Fruit fly (Drosophila melanogaster) whole organism, embryonic: ENCODE results near the gene yuri.
A peak's percentile ranks its signal among the peaks of the same experiment; 100 is the strongest.

Experiments used
- CG10209 ChIP-seq: fragments of 200-800 bp; sonication (Bioruptor generic); optimal IDR thresholded peaks from 3 replicates; lab custom pipeline; 2017; ENCODE audit warnings: missing biosample characterization, mild to moderate bottlenecking, missing genetic modification characterization, missing genetic modification reagents
- CG10543 ChIP-seq: fragments of 200-800 bp; sonication (Bioruptor generic); optimal IDR thresholded peaks from 3 replicates; lab custom pipeline; 2017; ENCODE audit warnings: missing biosample characterization, mild to moderate bottlenecking, missing genetic modification characterization, moderate library complexity
- CG10979 ChIP-seq: fragments of 200-800 bp; sonication (Bioruptor generic); optimal IDR thresholded peaks from 2 replicates; lab custom pipeline; 2018; ENCODE audit warnings: missing biosample characterization, mild to moderate bottlenecking, missing genetic modification characterization, moderate library complexity
- CG11085 ChIP-seq: fragments of 200-800 bp; sonication (Bioruptor generic); IDR thresholded peaks from 2 replicates; pipeline ENCODE4 v1.3.6; 2022; ENCODE audit warnings: missing biosample characterization, missing genetic modification characterization
- CG12942 ChIP-seq: fragments of 200-800 bp; sonication (Bioruptor generic); optimal IDR thresholded peaks from 3 replicates; lab custom pipeline; 2016; ENCODE audit warnings: missing biosample characterization, missing genetic modification characterization
- CG13296 ChIP-seq: fragments of 200-800 bp; sonication (Bioruptor generic); optimal IDR thresholded peaks from 3 replicates; lab custom pipeline; 2018; ENCODE audit warnings: missing biosample characterization, mild to moderate bottlenecking, missing genetic modification characterization
- CG14710 ChIP-seq: fragments of 200-800 bp; sonication (Bioruptor generic); optimal IDR thresholded peaks from 3 replicates; lab custom pipeline; 2019; ENCODE audit warnings: missing biosample characterization, mild to moderate bottlenecking, missing genetic modification characterization, moderate library complexity
- CG15514 ChIP-seq: fragments of 200-800 bp; sonication (Bioruptor generic); optimal IDR thresholded peaks from 3 replicates; lab custom pipeline; 2017; ENCODE audit warnings: missing biosample characterization, missing genetic modification characterization, mild to moderate bottlenecking, moderate library complexity, missing genetic modification reagents
- CG17612 ChIP-seq: fragments of 200-800 bp; sonication (Bioruptor generic); IDR thresholded peaks from 2 replicates; pipeline ENCODE4 v1.3.6; 2022; ENCODE audit warnings: missing biosample characterization, missing genetic modification characterization
- CG18619 ChIP-seq: fragments of 200-800 bp; sonication (Bioruptor generic); optimal IDR thresholded peaks from 3 replicates; lab custom pipeline; 2017; ENCODE audit warnings: missing biosample characterization, mild to moderate bottlenecking, missing genetic modification characterization
- CG31224 ChIP-seq: fragments of 200-800 bp; sonication (Bioruptor generic); IDR thresholded peaks from 2 replicates; pipeline ENCODE4 v1.3.6; 2022; ENCODE audit warnings: missing biosample characterization, missing genetic modification characterization
- CG32532 ChIP-seq: fragments of 200-800 bp; sonication (Bioruptor generic); IDR thresholded peaks from 2 replicates; pipeline ENCODE4 v1.3.6; 2022; ENCODE audit warnings: missing biosample characterization, missing genetic modification characterization
- CG33557 ChIP-seq: fragments of 200-800 bp; sonication (Bioruptor generic); optimal IDR thresholded peaks from 2 replicates; lab custom pipeline; 2019; ENCODE audit warnings: missing biosample characterization, mild to moderate bottlenecking, missing genetic modification characterization, moderate library complexity
- CG4282 ChIP-seq: fragments of 200-800 bp; sonication (Bioruptor generic); optimal IDR thresholded peaks from 2 replicates; lab custom pipeline; 2016; ENCODE audit warnings: missing biosample characterization, missing genetic modification characterization
- CG4328 ChIP-seq: fragments of 200-800 bp; sonication (Bioruptor generic); optimal IDR thresholded peaks from 3 replicates; lab custom pipeline; 2017; ENCODE audit warnings: missing biosample characterization, missing genetic modification reagents, missing genetic modification characterization
- CG6765 ChIP-seq: fragments of 200-800 bp; sonication (Bioruptor generic); optimal IDR thresholded peaks from 3 replicates; lab custom pipeline; 2017; ENCODE audit warnings: missing biosample characterization, mild to moderate bottlenecking, missing genetic modification characterization
- CG6791 ChIP-seq: fragments of 200-800 bp; sonication (Bioruptor generic); IDR thresholded peaks from 3 replicates; pipeline ENCODE4 v1.3.6; 2022; ENCODE audit warnings: missing biosample characterization, missing genetic modification characterization; ENCODE audit not compliant: partially characterized antibody
- CG7745 ChIP-seq: fragments of 200-800 bp; sonication (Bioruptor generic); optimal IDR thresholded peaks from 2 replicates; lab custom pipeline; 2018; ENCODE audit warnings: missing biosample characterization, mild to moderate bottlenecking, missing genetic modification characterization, moderate library complexity
- Dip3 ChIP-seq: fragments of 200-800 bp; sonication (Bioruptor generic); optimal IDR thresholded peaks from 3 replicates; lab custom pipeline; 2016; ENCODE audit warnings: missing biosample characterization, missing genetic modification characterization
- E2f2 ChIP-seq: fragments of 200-800 bp; sonication (Bioruptor generic); IDR thresholded peaks from 2 replicates; pipeline ENCODE4 v1.3.6; 2022; ENCODE audit warnings: missing biosample characterization, missing genetic modification characterization
- Hr78 ChIP-seq, 2 experiments: fragments of 200-800 bp in 1 of 2; fragments of >200 bp in 1 of 2; sonication (Bioruptor generic) in 1 of 2; optimal IDR thresholded peaks; 2 replicates each; lab custom pipeline; 2017 to 2019; ENCODE audit warnings: missing biosample characterization in 2 of 2, missing genetic modification characterization in 2 of 2, mild to moderate bottlenecking in 1 of 2, moderate library complexity in 1 of 2
- MESR4 ChIP-seq: fragments of 200-800 bp; sonication (Bioruptor generic); optimal IDR thresholded peaks from 2 replicates; lab custom pipeline; 2018; ENCODE audit warnings: missing biosample characterization, mild to moderate bottlenecking, missing genetic modification characterization, moderate library complexity
- Nf-YA ChIP-seq: fragments of 200-800 bp; sonication (Bioruptor generic); IDR thresholded peaks from 2 replicates; pipeline ENCODE4 v1.3.6; 2022; ENCODE audit warnings: missing biosample characterization, missing genetic modification characterization
- Oaz ChIP-seq: fragments of 200-800 bp; sonication (Bioruptor generic); IDR thresholded peaks from 2 replicates; pipeline ENCODE4 v1.3.6; 2022; ENCODE audit warnings: missing biosample characterization, missing genetic modification characterization
- PHDP ChIP-seq: fragments of 200-800 bp; sonication (Bioruptor generic); optimal IDR thresholded peaks from 3 replicates; lab custom pipeline; 2018; ENCODE audit warnings: missing biosample characterization, mild to moderate bottlenecking, missing genetic modification characterization, moderate library complexity
- Pdp1 ChIP-seq, 2 experiments: fragments of 200-800 bp; sonication (Bioruptor generic); optimal IDR thresholded peaks; 3 replicates each; lab custom pipeline; 2016; ENCODE audit warnings: missing biosample characterization in 2 of 2, missing genetic modification characterization in 2 of 2, mild to moderate bottlenecking in 1 of 2, moderate library complexity in 1 of 2
- Side ChIP-seq: fragments of 200-800 bp; sonication (Bioruptor generic); optimal IDR thresholded peaks from 2 replicates; lab custom pipeline; 2016; ENCODE audit warnings: missing biosample characterization, missing genetic modification characterization
- Xbp1 ChIP-seq: fragments of 200-800 bp; sonication (Bioruptor generic); optimal IDR thresholded peaks from 3 replicates; lab custom pipeline; 2016; ENCODE audit warnings: missing biosample characterization, mild to moderate bottlenecking, missing genetic modification characterization
- Xrp1 ChIP-seq: fragments of 200-800 bp; sonication (Bioruptor generic); IDR thresholded peaks from 2 replicates; pipeline ENCODE4 v1.3.6; 2022; ENCODE audit warnings: missing biosample characterization, missing genetic modification characterization
- ase ChIP-seq: fragments of 200-800 bp; sonication (Bioruptor generic); IDR thresholded peaks from 3 replicates; pipeline ENCODE4 v1.3.6; 2022; ENCODE audit warnings: missing biosample characterization, missing genetic modification characterization
- az2 ChIP-seq: fragments of 200-800 bp; sonication (Bioruptor generic); optimal IDR thresholded peaks from 3 replicates; lab custom pipeline; 2016; ENCODE audit warnings: missing biosample characterization, missing genetic modification characterization
- cato ChIP-seq: fragments of 200-800 bp; sonication (Bioruptor generic); optimal IDR thresholded peaks from 2 replicates; lab custom pipeline; 2016; ENCODE audit warnings: missing biosample characterization, missing genetic modification characterization, borderline replicate concordance
- caup ChIP-seq: fragments of 200-800 bp; sonication (Bioruptor generic); optimal IDR thresholded peaks from 3 replicates; lab custom pipeline; 2017; ENCODE audit warnings: missing biosample characterization, mild to moderate bottlenecking, missing genetic modification characterization, moderate library complexity; ENCODE audit not compliant: severe bottlenecking
- chn ChIP-seq: fragments of 200-800 bp; sonication (Bioruptor generic); optimal IDR thresholded peaks from 2 replicates; lab custom pipeline; 2016; ENCODE audit warnings: missing biosample characterization, missing genetic modification characterization
- corto ChIP-seq: fragments of 200-800 bp; sonication (Bioruptor generic); optimal IDR thresholded peaks from 2 replicates; lab custom pipeline; 2016; ENCODE audit warnings: missing biosample characterization, mild to moderate bottlenecking, missing genetic modification characterization, moderate library complexity
- croc ChIP-seq: fragments of 200-800 bp; sonication (Bioruptor generic); conservative IDR thresholded peaks from 3 replicates; pipeline ENCODE4 v1.3.6; 2022; ENCODE audit warnings: missing biosample characterization, missing genetic modification characterization
- fd3F ChIP-seq: fragments of 200-800 bp; sonication (Bioruptor generic); optimal IDR thresholded peaks from 2 replicates; lab custom pipeline; 2018; ENCODE audit warnings: missing biosample characterization, mild to moderate bottlenecking, missing genetic modification characterization, moderate library complexity
- fd96Cb ChIP-seq: fragments of 200-800 bp; sonication (Bioruptor generic); optimal IDR thresholded peaks from 2 replicates; lab custom pipeline; 2018; ENCODE audit warnings: missing biosample characterization, mild to moderate bottlenecking, missing genetic modification characterization, moderate library complexity
- her ChIP-seq: fragments of 200-800 bp; sonication (Bioruptor generic); optimal IDR thresholded peaks from 2 replicates; lab custom pipeline; 2016; ENCODE audit warnings: missing biosample characterization, missing genetic modification characterization
- maf-S ChIP-seq: fragments of 200-800 bp; sonication (Bioruptor generic); optimal IDR thresholded peaks from 2 replicates; lab custom pipeline; 2016; ENCODE audit warnings: missing biosample characterization, missing genetic modification characterization
- mam ChIP-seq: fragments of 200-800 bp; sonication (Bioruptor generic); optimal IDR thresholded peaks from 3 replicates; lab custom pipeline; 2016; ENCODE audit warnings: missing biosample characterization, missing genetic modification characterization
- pnt ChIP-seq: fragments of 200-800 bp; sonication (Bioruptor generic); optimal IDR thresholded peaks from 3 replicates; lab custom pipeline; 2016; ENCODE audit warnings: missing biosample characterization, missing genetic modification characterization
- row ChIP-seq: fragments of 200-800 bp; sonication (Bioruptor generic); IDR thresholded peaks from 3 replicates; pipeline ENCODE4 v1.3.6; 2022; ENCODE audit warnings: missing biosample characterization, missing genetic modification characterization
- schlank ChIP-seq: fragments of 200-800 bp; sonication (Bioruptor generic); optimal IDR thresholded peaks from 2 replicates; lab custom pipeline; 2018; ENCODE audit warnings: missing biosample characterization, mild to moderate bottlenecking, missing genetic modification characterization
- ssp ChIP-seq: fragments of 200-800 bp; sonication (Bioruptor generic); IDR thresholded peaks from 2 replicates; pipeline ENCODE4 v1.3.6; 2022; ENCODE audit warnings: missing biosample characterization, missing genetic modification characterization
- ttk ChIP-seq: fragments of 200-800 bp; sonication (Bioruptor generic); IDR thresholded peaks from 2 replicates; pipeline ENCODE4 v2.1.2; 2022; ENCODE audit warnings: missing biosample characterization, missing genetic modification characterization
- tup ChIP-seq: fragments of 200-800 bp; sonication (Bioruptor generic); optimal IDR thresholded peaks from 2 replicates; lab custom pipeline; 2016; ENCODE audit warnings: missing biosample characterization, mild to moderate bottlenecking, missing genetic modification characterization, moderate library complexity
- zfh1 ChIP-seq: fragments of 200-800 bp; sonication (Bioruptor generic); IDR thresholded peaks from 3 replicates; pipeline ENCODE4 v1.3.6; 2022; ENCODE audit warnings: missing biosample characterization, missing genetic modification characterization

yuri gene

dm6 chr2L:15254229-15254861, 10.1 kb downstream of the yuri start (continued):
- TF ChIP-seq maf-S (GFP tag; lab: Kevin White, UChicago) = peak; percentile 3
- TF ChIP-seq ssp (GFP tag; lab: Robert Waterston, UW) = no peak
- no peak for TF ChIP-seq CG7745
- no peak for TF ChIP-seq CG6765 (GFP tag; lab: Kevin White, UChicago)
- TF ChIP-seq ttk (GFP tag; lab: Robert Waterston, UW) = peak; percentile 16; the same call in 1 of the 2 replicates
- no peak for TF ChIP-seq CG4328
- peak; percentile 1 for TF ChIP-seq chn (GFP tag; lab: Kevin White, UChicago)
- TF ChIP-seq CG14710 (tag; lab: Kevin White, UChicago) = peak; percentile 31
- TF ChIP-seq CG32532 (GFP tag; lab: Robert Waterston, UW) = peak; percentile 62
- peak; percentile 79 for TF ChIP-seq row (GFP tag; lab: Robert Waterston, UW)
- peak; percentile 31 for TF ChIP-seq CG10979
- peak; percentile 47; the same call in 1 of the 3 replicates for TF ChIP-seq zfh1 (GFP tag; lab: Robert Waterston, UW)
- TF ChIP-seq Hr78 (GFP tag; optimal IDR thresholded peaks at IDR 0.05; lab: Kevin White, UChicago) = no peak
- TF ChIP-seq CG33557 = no peak
- TF ChIP-seq mam (GFP tag; lab: Kevin White, UChicago) = peak; percentile 42
- TF ChIP-seq CG11085 (GFP tag; lab: Robert Waterston, UW) = peak; percentile 27; the same call in 1 of the 2 replicates
- peak; percentile 41; the same call in 1 of the 2 replicates for TF ChIP-seq Nf-YA
- TF ChIP-seq pnt (GFP tag; lab: Kevin White, UChicago) = no peak
- TF ChIP-seq fd3F = no peak
- peak; percentile 29 for TF ChIP-seq CG4282
- peak; percentile 41 for TF ChIP-seq Xbp1 (GFP tag; lab: Kevin White, UChicago)
- peak; percentile 44; the same call in 1 of the 2 replicates for TF ChIP-seq E2f2 (GFP tag; lab: Robert Waterston, UW)
- TF ChIP-seq az2 = peak; percentile 45
- TF ChIP-seq fd96Cb (tag; lab: Kevin White, UChicago) = peak; percentile 37
- TF ChIP-seq Dip3 = peak; percentile 2
- TF ChIP-seq ase (GFP tag; lab: Robert Waterston, UW) = peak; percentile 45; the same call in 1 of the 3 replicates
- TF ChIP-seq Pdp1 (GFP tag; optimal IDR thresholded peaks at IDR 0.05; lab: Kevin White, UChicago) = no peak
- TF ChIP-seq caup (GFP tag; lab: Kevin White, UChicago) = peak; percentile 21
- TF ChIP-seq Oaz (GFP tag; lab: Robert Waterston, UW) = peak; percentile 23; the same call in 1 of the 2 replicates
- peak; percentile 23 for TF ChIP-seq schlank
- no peak for TF ChIP-seq corto (GFP tag; lab: Kevin White, UChicago)
- TF ChIP-seq MESR4 = no peak
- TF ChIP-seq Side = peak; percentile 52
- peak; percentile 46 for TF ChIP-seq CG15514 (GFP tag; lab: Kevin White, UChicago)
- no peak for TF ChIP-seq CG17612 (GFP tag; lab: Robert Waterston, UW)
- TF ChIP-seq cato = peak; percentile 4
- TF ChIP-seq CG12942 (GFP tag; lab: Kevin White, UChicago) = no peak
- peak; percentile 23 for TF ChIP-seq CG10209 (GFP tag; lab: Kevin White, UChicago)
- TF ChIP-seq croc (GFP tag; lab: Robert Waterston, UW) = no peak
- TF ChIP-seq CG13296 = peak; percentile 38
- TF ChIP-seq CG18619 = no peak
- TF ChIP-seq tup (GFP tag; lab: Kevin White, UChicago) = no peak
- peak; percentile 70 for TF ChIP-seq Xrp1
- peak; percentile 29; the same call in 1 of the 2 replicates for TF ChIP-seq CG31224 (GFP tag; lab: Robert Waterston, UW)
- TF ChIP-seq CG10543 (GFP tag; lab: Kevin White, UChicago) = peak; percentile 0
- peak; percentile 33 for TF ChIP-seq PHDP
- TF ChIP-seq her = peak; percentile 2
- no peak for TF ChIP-seq CG6791
